Fruit fly (Drosophila melanogaster): ENCODE data around the gene Pa1.

The Pa1 gene

DNA sequence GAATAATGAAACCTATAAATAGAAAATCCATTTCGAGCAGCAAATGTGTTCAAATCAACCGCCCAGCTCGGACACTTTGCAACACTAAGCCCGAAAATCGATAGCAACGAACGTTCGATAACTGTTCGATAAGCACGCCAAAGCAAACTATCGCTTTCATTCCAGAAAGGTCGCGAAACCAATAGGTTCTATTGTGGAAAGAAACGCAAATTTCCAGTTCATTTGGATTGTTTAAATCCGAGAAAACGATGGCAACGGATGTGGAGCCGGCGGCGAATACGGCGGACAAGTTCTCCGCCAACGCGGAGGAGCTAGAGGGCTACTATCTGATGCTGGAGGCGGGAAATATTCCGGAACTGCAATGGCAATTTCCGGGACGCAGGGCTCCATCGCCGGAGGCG lies at the start of gene Pa1:
Gene Pa1, plus strand, starts transcription at position 156 of the 401 bp plus-strand sequence.
- peak; percentile 43 for TF ChIP-seq CG7101 (tag; optimal IDR thresholded peaks at IDR 0.05)
- TF ChIP-seq ovo (GFP tag; optimal IDR thresholded peaks at IDR 0.05): no peak
- no peak for TF ChIP-seq toe (GFP tag; optimal IDR thresholded peaks at IDR 0.05)
- TF ChIP-seq kay (GFP tag; ENCODE audit: borderline replicate concordance): no peak
- no peak for TF ChIP-seq Hr96 (GFP tag; optimal IDR thresholded peaks at IDR 0.05)
- TF ChIP-seq CG14711 (tag; optimal IDR thresholded peaks at IDR 0.05): no peak
- TF ChIP-seq Mnt (GFP tag; optimal IDR thresholded peaks at IDR 0.05): peak; percentile 24
- TF ChIP-seq Crg-1 (GFP tag; optimal IDR thresholded peaks at IDR 0.05): peak; percentile 33
- TF ChIP-seq Clk (GFP tag; optimal IDR thresholded peaks at IDR 0.05): no peak
- TF ChIP-seq CG7045 (GFP tag; optimal IDR thresholded peaks at IDR 0.05): no peak
- TF ChIP-seq CG11617 (GFP tag; optimal IDR thresholded peaks at IDR 0.05): no peak
- no peak for TF ChIP-seq CG12768 (GFP tag; optimal IDR thresholded peaks at IDR 0.05)
- peak; percentile 15 for TF ChIP-seq CG1620 (GFP tag; optimal IDR thresholded peaks at IDR 0.05)
- TF ChIP-seq bab1 (GFP tag; optimal IDR thresholded peaks at IDR 0.05): peak; percentile 81
- TF ChIP-seq cnc (optimal IDR thresholded peaks at IDR 0.05): no peak
- TF ChIP-seq CG5204 (GFP tag; optimal IDR thresholded peaks at IDR 0.05): no peak
- peak; percentile 31 for TF ChIP-seq pad (GFP tag; optimal IDR thresholded peaks at IDR 0.05)
- no peak for TF ChIP-seq tj (GFP tag; optimal IDR thresholded peaks at IDR 0.05)
- peak; percentile 1 for TF ChIP-seq cic (GFP tag; optimal IDR thresholded peaks at IDR 0.05)
- TF ChIP-seq CG33017 (tag; optimal IDR thresholded peaks at IDR 0.05): no peak

DNA sequence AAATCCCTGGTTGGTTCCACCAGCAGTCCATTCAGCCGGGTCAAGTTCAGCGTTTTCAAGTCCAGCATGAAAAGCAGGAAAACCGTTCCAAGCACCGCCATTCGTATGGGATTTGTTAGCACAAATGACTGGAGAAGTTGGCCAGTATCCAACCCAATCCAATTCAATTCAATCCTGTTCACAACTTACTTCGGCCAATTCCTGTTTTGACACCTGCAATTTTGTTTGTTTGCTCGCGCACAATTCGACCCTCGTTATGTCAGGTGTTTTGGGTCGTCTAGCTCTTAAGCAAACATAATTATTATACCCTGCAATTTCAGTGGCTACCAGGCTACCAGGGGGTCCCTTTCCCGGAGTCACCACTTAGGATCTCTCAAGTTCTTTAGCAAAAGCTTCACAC lies 47.9 kb upstream of the Pa1 start, which contains the start of gene Ir10a:
Gene Ir10a, minus strand, starts transcription at position 101 of the 400 bp plus-strand sequence.
- TF ChIP-seq CG14711 (tag; optimal IDR thresholded peaks at IDR 0.05) (no peak), Clk (GFP tag; optimal IDR thresholded peaks at IDR 0.05) (no peak), Crg-1 (GFP tag; optimal IDR thresholded peaks at IDR 0.05) (no peak), CG12768 (GFP tag; optimal IDR thresholded peaks at IDR 0.05) (no peak), CG7045 (GFP tag; optimal IDR thresholded peaks at IDR 0.05) (no peak), toe (GFP tag; optimal IDR thresholded peaks at IDR 0.05) (no peak), CG1620 (GFP tag; optimal IDR thresholded peaks at IDR 0.05) (no peak), kay (GFP tag; ENCODE audit: borderline replicate concordance) (no peak), CG33017 (tag; optimal IDR thresholded peaks at IDR 0.05) (no peak), bab1 (GFP tag; optimal IDR thresholded peaks at IDR 0.05) (no peak), tj (GFP tag; optimal IDR thresholded peaks at IDR 0.05) (no peak), cnc (optimal IDR thresholded peaks at IDR 0.05) (no peak)

DNA sequence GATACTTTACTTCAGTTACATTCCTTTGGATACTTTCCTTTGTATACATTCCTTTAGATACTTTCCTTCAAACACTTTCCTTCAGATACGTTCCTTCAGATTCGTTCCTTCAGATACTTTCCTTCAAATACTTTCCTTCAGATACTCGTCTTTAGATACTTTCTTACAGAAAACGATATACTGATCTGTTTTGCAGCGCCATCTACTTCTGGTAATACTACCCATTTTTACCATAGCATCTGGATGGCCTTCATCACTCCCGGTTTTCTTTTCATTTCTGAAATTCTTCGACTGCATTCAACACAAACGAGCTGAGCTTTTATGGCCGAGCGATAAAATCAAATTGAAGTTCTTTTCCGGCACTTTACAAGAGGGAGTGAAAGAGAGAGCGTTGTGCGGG lies 39.1 kb upstream of the Pa1 start:
- TF ChIP-seq bab1 (GFP tag; optimal IDR thresholded peaks at IDR 0.05): no peak
- TF ChIP-seq toe (GFP tag; optimal IDR thresholded peaks at IDR 0.05): no peak
- TF ChIP-seq CG33017 (tag; optimal IDR thresholded peaks at IDR 0.05): no peak

DNA sequence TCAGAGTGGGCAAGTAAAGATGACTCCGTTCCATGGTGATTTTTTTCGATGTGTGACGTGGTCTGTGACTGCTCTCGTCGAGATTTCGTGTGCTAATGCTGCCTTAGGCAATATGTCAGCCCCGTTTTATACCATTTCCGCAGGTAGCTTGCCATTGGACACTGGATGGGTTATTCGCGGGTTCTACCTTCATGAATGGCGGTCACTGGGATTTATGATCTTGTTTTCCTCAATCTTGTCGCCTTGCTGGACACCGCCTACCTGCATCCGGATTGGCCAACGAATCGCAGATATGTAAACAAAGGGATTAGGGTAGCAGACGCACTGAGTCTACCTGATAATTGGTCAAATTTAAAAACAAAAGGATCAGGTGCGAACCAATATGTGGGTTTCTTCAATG lies 36.8 kb upstream of the Pa1 start, which contains the start of gene sisA:
Gene sisA, minus strand, starts transcription at position 101 of the 400 bp plus-strand sequence.
- no peak for TF ChIP-seq pad (GFP tag; optimal IDR thresholded peaks at IDR 0.05)
- TF ChIP-seq cnc (optimal IDR thresholded peaks at IDR 0.05): no peak
- no peak for TF ChIP-seq CG7045 (GFP tag; optimal IDR thresholded peaks at IDR 0.05)

DNA sequence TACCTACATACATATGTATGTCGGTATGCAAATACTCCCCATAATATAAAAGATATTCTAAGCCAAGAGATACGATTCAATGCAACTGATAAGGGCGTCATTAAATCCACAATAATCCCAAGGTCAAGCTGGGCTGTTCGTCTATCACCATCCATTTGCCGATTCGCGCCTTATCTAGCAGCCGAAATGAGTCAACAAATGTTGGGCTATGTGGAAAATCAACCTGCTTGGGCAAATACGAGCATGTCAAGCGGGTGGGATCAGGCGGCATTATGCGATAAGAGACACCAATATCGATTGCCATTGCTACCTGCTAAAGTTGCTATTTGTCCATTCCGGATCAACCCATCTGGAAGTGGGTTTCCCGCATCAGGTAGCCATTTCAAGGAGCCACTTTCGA lies 36.4 kb upstream of the Pa1 start:
- TF ChIP-seq CG14711 (tag; optimal IDR thresholded peaks at IDR 0.05) (no peak), cic (GFP tag; optimal IDR thresholded peaks at IDR 0.05) (no peak), kay (GFP tag; ENCODE audit: borderline replicate concordance) (no peak), CG7101 (tag; optimal IDR thresholded peaks at IDR 0.05) (no peak), ovo (GFP tag; optimal IDR thresholded peaks at IDR 0.05) (no peak)

DNA sequence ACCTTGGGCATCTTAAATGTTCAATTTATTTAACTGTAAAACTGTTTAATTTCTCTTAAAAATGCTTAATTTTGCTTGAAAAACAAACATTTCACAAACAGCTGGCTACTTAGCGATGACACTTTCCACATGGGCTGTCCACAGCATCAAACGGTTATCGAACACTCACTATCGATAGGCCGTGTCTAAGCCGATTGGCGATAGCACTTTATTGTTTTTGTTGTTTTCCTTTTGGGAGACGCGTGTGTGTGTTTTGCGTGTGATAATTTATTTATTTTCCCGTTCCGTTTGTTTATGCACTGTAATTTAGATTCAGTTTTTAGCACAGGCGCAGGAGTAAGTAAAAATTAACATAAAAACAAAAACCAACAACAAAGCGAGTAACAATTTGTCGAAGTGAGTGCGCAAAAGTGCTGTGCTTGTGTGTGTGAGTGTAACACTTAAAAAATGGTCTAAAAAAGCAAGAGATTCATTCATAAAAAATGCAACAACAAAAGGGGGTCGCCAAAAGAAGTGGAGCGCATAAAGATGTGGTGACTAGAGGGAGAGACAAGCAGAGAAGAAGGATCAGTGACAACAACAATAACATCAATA lies 33.8 kb upstream of the Pa1 start, which contains the start of gene Gapvd1:
Gene Gapvd1, plus strand, starts transcription at position 211 of the 594 bp plus-strand sequence.
- no peak for TF ChIP-seq CG33017 (tag; optimal IDR thresholded peaks at IDR 0.05)
- no peak for TF ChIP-seq toe (GFP tag; optimal IDR thresholded peaks at IDR 0.05)
- no peak for TF ChIP-seq CG7045 (GFP tag; optimal IDR thresholded peaks at IDR 0.05)
- TF ChIP-seq Clk (GFP tag; optimal IDR thresholded peaks at IDR 0.05): no peak
- TF ChIP-seq cic (GFP tag; optimal IDR thresholded peaks at IDR 0.05): no peak
- TF ChIP-seq CG7101 (tag; optimal IDR thresholded peaks at IDR 0.05): peak; percentile 14
- peak; percentile 20 for TF ChIP-seq CG1620 (GFP tag; optimal IDR thresholded peaks at IDR 0.05)
- TF ChIP-seq tj (GFP tag; optimal IDR thresholded peaks at IDR 0.05): no peak
- no peak for TF ChIP-seq cnc (optimal IDR thresholded peaks at IDR 0.05)
- no peak for TF ChIP-seq pad (GFP tag; optimal IDR thresholded peaks at IDR 0.05)
- TF ChIP-seq Mnt (GFP tag; optimal IDR thresholded peaks at IDR 0.05): peak; percentile 78
- TF ChIP-seq ovo (GFP tag; optimal IDR thresholded peaks at IDR 0.05): no peak
- TF ChIP-seq CG5204 (GFP tag; optimal IDR thresholded peaks at IDR 0.05): no peak
- no peak for TF ChIP-seq Crg-1 (GFP tag; optimal IDR thresholded peaks at IDR 0.05)
- no peak for TF ChIP-seq kay (GFP tag; ENCODE audit: borderline replicate concordance)
- peak; percentile 21 for TF ChIP-seq CG14711 (tag; optimal IDR thresholded peaks at IDR 0.05)
- TF ChIP-seq bab1 (GFP tag; optimal IDR thresholded peaks at IDR 0.05): peak; percentile 59
- TF ChIP-seq CG12768 (GFP tag; optimal IDR thresholded peaks at IDR 0.05): no peak
- no peak for TF ChIP-seq Hr96 (GFP tag; optimal IDR thresholded peaks at IDR 0.05)
- TF ChIP-seq CG11617 (GFP tag; optimal IDR thresholded peaks at IDR 0.05): peak; percentile 12

DNA sequence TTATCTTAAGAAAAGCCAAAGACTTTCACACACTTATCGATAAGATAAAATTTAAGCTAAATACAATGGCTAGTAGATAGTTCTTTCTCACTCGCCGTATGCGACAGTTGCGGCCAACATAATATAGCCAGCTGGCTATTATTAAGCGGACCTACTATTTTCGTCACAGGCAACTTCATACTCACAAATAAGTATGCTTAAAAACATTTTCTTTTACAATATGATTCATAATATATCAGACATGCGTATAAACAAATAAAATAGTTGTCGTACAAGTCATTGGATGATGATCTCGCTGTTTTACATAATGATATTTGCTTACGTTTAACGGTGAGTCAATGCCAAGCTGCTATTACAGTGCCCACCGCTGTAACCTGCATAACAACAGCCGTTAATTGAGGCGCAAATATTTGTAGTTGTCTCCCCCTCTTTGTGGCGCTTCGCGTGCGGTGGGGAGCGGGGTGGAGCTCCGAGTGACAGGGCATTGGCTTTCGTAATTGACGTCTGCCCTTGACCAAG lies 32.8 kb upstream of the Pa1 start:
- TF ChIP-seq Hr96 (GFP tag; optimal IDR thresholded peaks at IDR 0.05): no peak
- TF ChIP-seq CG1620 (GFP tag; optimal IDR thresholded peaks at IDR 0.05): peak; percentile 59
- peak; percentile 83 for TF ChIP-seq CG11617 (GFP tag; optimal IDR thresholded peaks at IDR 0.05)
- peak; percentile 91 for TF ChIP-seq ovo (GFP tag; optimal IDR thresholded peaks at IDR 0.05)
- TF ChIP-seq CG7045 (GFP tag; optimal IDR thresholded peaks at IDR 0.05): peak; percentile 73
- TF ChIP-seq cnc (optimal IDR thresholded peaks at IDR 0.05): no peak
- peak; percentile 59 for TF ChIP-seq tj (GFP tag; optimal IDR thresholded peaks at IDR 0.05)
- TF ChIP-seq CG14711 (tag; optimal IDR thresholded peaks at IDR 0.05): peak; percentile 72
- no peak for TF ChIP-seq toe (GFP tag; optimal IDR thresholded peaks at IDR 0.05)
- peak; percentile 78 for TF ChIP-seq CG12768 (GFP tag; optimal IDR thresholded peaks at IDR 0.05)
- TF ChIP-seq Crg-1 (GFP tag; optimal IDR thresholded peaks at IDR 0.05): peak; percentile 72
- TF ChIP-seq CG7101 (tag; optimal IDR thresholded peaks at IDR 0.05): peak; percentile 84
- peak; percentile 49 for TF ChIP-seq cic (GFP tag; optimal IDR thresholded peaks at IDR 0.05)
- TF ChIP-seq pad (GFP tag; optimal IDR thresholded peaks at IDR 0.05): peak; percentile 65
- TF ChIP-seq Clk (GFP tag; optimal IDR thresholded peaks at IDR 0.05): peak; percentile 28
- peak; percentile 66 for TF ChIP-seq Mnt (GFP tag; optimal IDR thresholded peaks at IDR 0.05)
- peak; percentile 96 for TF ChIP-seq kay (GFP tag; ENCODE audit: borderline replicate concordance)
- peak; percentile 81 for TF ChIP-seq CG33017 (tag; optimal IDR thresholded peaks at IDR 0.05)
- TF ChIP-seq bab1 (GFP tag; optimal IDR thresholded peaks at IDR 0.05): peak; percentile 77
- no peak for TF ChIP-seq CG5204 (GFP tag; optimal IDR thresholded peaks at IDR 0.05)

All from whole organism, adult.